Worm (Caenorhabditis elegans): Measurements from ENCODE around the gene nhr-164.

DNA sequence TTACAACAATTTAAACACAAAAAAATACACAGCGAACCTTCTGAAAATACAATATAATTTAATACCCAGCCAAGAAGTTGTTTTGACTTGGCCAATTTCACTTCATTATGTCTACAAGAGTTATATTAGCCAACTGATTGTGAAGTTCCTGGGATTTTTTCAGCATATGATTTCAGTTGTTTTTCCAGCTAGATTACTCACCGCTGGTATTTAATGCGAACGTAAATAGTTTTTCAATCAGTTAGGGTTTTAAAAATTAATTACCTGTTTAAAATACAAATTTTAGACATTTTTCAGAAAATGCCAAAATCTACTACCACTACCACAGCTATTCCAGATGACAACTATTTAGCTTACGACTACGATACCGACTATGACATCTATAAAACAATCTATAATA, 9.9 kb downstream of the nhr-164 start, which contains the start of gene srw-14:
- TF ChIP-seq ceh-30 (tag; optimal IDR thresholded peaks at IDR 0.05) (no peak), dmd-4 (tag; optimal IDR thresholded peaks at IDR 0.05; ENCODE audit: borderline replicate concordance) (no peak), ama-1 (optimal IDR thresholded peaks at IDR 0.05) (no peak), pha-4 (tag; optimal IDR thresholded peaks at IDR 0.05) (no peak), elt-4 (tag; optimal IDR thresholded peaks at IDR 0.05) (no peak)

Measured in whole organism, late embryonic.